Worm (Caenorhabditis elegans) whole organism, mixed stage, embryonic: ENCODE measurements around the gene efhd-1.
A peak's percentile ranks its signal among the peaks of the same experiment; 100 is the strongest.

Experiments
- M03D4.4 ChIP-seq: sonication (generic microtip); optimal IDR thresholded peaks from 2 replicates; lab custom pipeline; 2017; ENCODE audit warnings: mild to moderate bottlenecking, missing genetic modification characterization, missing compliant biosample characterization
- bed-3 ChIP-seq: fragments of 200-800 bp; sonication (Bioruptor generic); optimal IDR thresholded peaks from 3 replicates; lab custom pipeline; 2018; ENCODE audit warnings: mild to moderate bottlenecking, missing genetic modification characterization, moderate library complexity, missing compliant biosample characterization
- blmp-1 ChIP-seq: fragments of 150-350 bp; optimal IDR thresholded peaks from 2 replicates; lab custom pipeline; 2014; ENCODE audit warnings: missing biosample characterization, missing genetic modification characterization
- ceh-39 ChIP-seq: fragments of 150-350 bp; optimal IDR thresholded peaks from 2 replicates; lab custom pipeline; 2014; ENCODE audit warnings: missing biosample characterization, missing genetic modification characterization
- ceh-43 ChIP-seq: fragments of 200-800 bp; sonication (Bioruptor generic); optimal IDR thresholded peaks from 2 replicates; lab custom pipeline; 2018; ENCODE audit warnings: mild to moderate bottlenecking, missing genetic modification characterization, moderate library complexity, missing compliant biosample characterization
- ceh-83 ChIP-seq: fragments of 200-800 bp; sonication (Bioruptor generic); optimal IDR thresholded peaks from 2 replicates; lab custom pipeline; 2018; ENCODE audit warnings: mild to moderate bottlenecking, missing genetic modification characterization, missing compliant biosample characterization
- ces-1 ChIP-seq: fragments of 150-350 bp; optimal IDR thresholded peaks from 2 replicates; lab custom pipeline; 2014; ENCODE audit warnings: missing biosample characterization, missing genetic modification reagents, missing genetic modification characterization
- cnd-1 ChIP-seq: fragments of 200-800 bp; sonication (Bioruptor generic); optimal IDR thresholded peaks from 2 replicates; lab custom pipeline; 2018; ENCODE audit warnings: mild to moderate bottlenecking, missing genetic modification characterization, missing compliant biosample characterization
- drap-1 ChIP-seq: fragments of 200-800 bp; sonication (Bioruptor generic); optimal IDR thresholded peaks from 3 replicates; lab custom pipeline; 2018; ENCODE audit warnings: mild to moderate bottlenecking, missing genetic modification characterization, missing compliant biosample characterization
- elt-1 ChIP-seq: sonication (generic microtip); optimal IDR thresholded peaks from 2 replicates; lab custom pipeline; 2017; ENCODE audit warnings: missing genetic modification characterization, mild to moderate bottlenecking, missing compliant biosample characterization, antibody characterized with exemption, moderate library complexity, borderline replicate concordance; ENCODE audit not compliant: insufficient read depth
- elt-3 ChIP-seq: fragments of 150-350 bp; optimal IDR thresholded peaks from 2 replicates; lab custom pipeline; 2014; ENCODE audit warnings: missing biosample characterization, missing genetic modification characterization
- flh-1 ChIP-seq: fragments of 200-800 bp; sonication (Bioruptor generic); optimal IDR thresholded peaks from 2 replicates; lab custom pipeline; 2018; ENCODE audit warnings: mild to moderate bottlenecking, missing genetic modification characterization, moderate library complexity, missing compliant biosample characterization
- ham-2 ChIP-seq: fragments of 200-800 bp; sonication (Bioruptor generic); optimal IDR thresholded peaks from 2 replicates; lab custom pipeline; 2018; ENCODE audit warnings: mild to moderate bottlenecking, missing genetic modification characterization, missing compliant biosample characterization
- hlh-1 ChIP-seq: fragments of 150-350 bp; optimal IDR thresholded peaks from 2 replicates; lab custom pipeline; 2014; ENCODE audit warnings: missing biosample characterization, missing genetic modification reagents, missing genetic modification characterization
- lin-13 ChIP-seq: fragments of 150-350 bp; optimal IDR thresholded peaks from 2 replicates; lab custom pipeline; 2014; ENCODE audit warnings: missing biosample characterization, missing genetic modification characterization
- lin-32 ChIP-seq: fragments of 200-800 bp; sonication (Bioruptor generic); optimal IDR thresholded peaks from 2 replicates; lab custom pipeline; 2018; ENCODE audit warnings: mild to moderate bottlenecking, missing genetic modification characterization, missing compliant biosample characterization
- lsy-2 ChIP-seq: fragments of 150-350 bp; optimal IDR thresholded peaks from 2 replicates; lab custom pipeline; 2014; ENCODE audit warnings: missing biosample characterization, missing genetic modification characterization
- mab-5 ChIP-seq: fragments of 150-350 bp; optimal IDR thresholded peaks from 2 replicates; lab custom pipeline; 2014; ENCODE audit warnings: missing biosample characterization, missing genetic modification characterization
- mep-1 ChIP-seq: fragments of 150-350 bp; optimal IDR thresholded peaks from 2 replicates; lab custom pipeline; 2017; ENCODE audit warnings: missing biosample characterization, missing genetic modification reagents, missing genetic modification characterization, inconsistent platforms
- mls-2 ChIP-seq: sonication (generic microtip); optimal IDR thresholded peaks from 2 replicates; lab custom pipeline; 2016; ENCODE audit warnings: mild to moderate bottlenecking, missing genetic modification characterization, moderate library complexity, missing compliant biosample characterization
- nhr-12 ChIP-seq: fragments of 150-350 bp; optimal IDR thresholded peaks from 2 replicates; lab custom pipeline; 2014; ENCODE audit warnings: missing biosample characterization, missing genetic modification characterization
- nhr-2 ChIP-seq: fragments of 150-350 bp; optimal IDR thresholded peaks from 2 replicates; lab custom pipeline; 2014; ENCODE audit warnings: missing biosample characterization, missing genetic modification characterization
- nhr-237 ChIP-seq: fragments of 150-350 bp; optimal IDR thresholded peaks from 2 replicates; lab custom pipeline; 2014; ENCODE audit warnings: missing biosample characterization, missing genetic modification characterization
- nhr-76 ChIP-seq: sonication (generic microtip); optimal IDR thresholded peaks from 2 replicates; lab custom pipeline; 2017; ENCODE audit warnings: missing biosample characterization, missing genetic modification characterization
- pha-4 ChIP-seq: fragments of 150-350 bp; optimal IDR thresholded peaks from 2 replicates; lab custom pipeline; 2018; ENCODE audit warnings: missing biosample characterization, missing genetic modification reagents, missing genetic modification characterization
- sem-2 ChIP-seq: fragments of 200-800 bp; sonication (Bioruptor generic); optimal IDR thresholded peaks from 2 replicates; lab custom pipeline; 2018; ENCODE audit warnings: mild to moderate bottlenecking, missing genetic modification characterization, missing compliant biosample characterization
- tbx-8 ChIP-seq: fragments of 200-800 bp; sonication (Bioruptor generic); optimal IDR thresholded peaks from 2 replicates; lab custom pipeline; 2018; ENCODE audit warnings: mild to moderate bottlenecking, missing genetic modification characterization, moderate library complexity, missing compliant biosample characterization
- unc-120 ChIP-seq: sonication (generic microtip); optimal IDR thresholded peaks from 2 replicates; lab custom pipeline; 2017; ENCODE audit warnings: missing genetic modification characterization, missing compliant biosample characterization; ENCODE audit not compliant: poor library complexity, severe bottlenecking
- unc-39 ChIP-seq: fragments of 150-350 bp; optimal IDR thresholded peaks from 2 replicates; lab custom pipeline; 2014; ENCODE audit warnings: missing biosample characterization, missing genetic modification characterization
- unc-62 ChIP-seq: fragments of 150-350 bp; optimal IDR thresholded peaks from 2 replicates; lab custom pipeline; 2014; ENCODE audit warnings: missing biosample characterization, missing genetic modification reagents, missing genetic modification characterization
- zip-8 ChIP-seq: fragments of 150-350 bp; optimal IDR thresholded peaks from 2 replicates; lab custom pipeline; 2014; ENCODE audit warnings: missing biosample characterization, missing genetic modification characterization
- ztf-11 ChIP-seq: fragments of 150-350 bp; optimal IDR thresholded peaks from 2 replicates; lab custom pipeline; 2014; ENCODE audit warnings: missing biosample characterization, missing genetic modification characterization

The efhd-1 gene

DNA sequence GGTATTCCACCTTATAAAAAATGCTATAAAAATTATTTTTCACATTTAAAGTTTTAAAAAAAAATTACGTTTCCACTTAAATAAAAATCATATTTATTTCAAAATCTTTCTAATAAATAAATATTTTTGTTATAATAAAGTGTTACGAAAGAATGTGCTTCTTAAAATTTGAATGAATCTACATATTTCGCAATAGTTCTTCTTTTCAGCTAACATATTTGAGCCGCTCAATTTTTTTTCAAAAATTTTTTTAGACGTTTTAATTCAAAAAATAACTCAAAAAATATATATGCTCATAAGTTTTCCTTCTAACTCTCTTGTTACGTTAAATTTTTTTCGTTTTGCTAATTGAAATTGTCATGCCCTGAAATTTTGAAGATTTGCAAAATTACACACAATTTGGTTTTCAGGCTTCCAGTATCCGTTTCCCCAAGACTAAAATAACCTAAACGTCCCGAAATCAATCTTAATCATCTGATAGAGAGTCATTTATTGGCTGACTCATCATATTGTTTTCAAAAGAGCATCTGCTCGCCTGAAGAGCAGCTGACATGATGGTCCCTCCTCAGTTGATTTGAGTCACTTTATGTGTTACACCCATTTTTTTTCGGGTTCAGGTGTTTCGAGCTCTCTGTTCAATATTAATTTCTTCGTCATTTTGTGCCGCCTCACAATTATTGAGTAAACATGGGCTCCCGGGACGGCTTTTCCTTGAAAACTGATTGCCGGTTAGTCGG lies at the start of gene efhd-1:
Gene efhd-1 (plus strand): TSS at position 582 of the 737 bp plus-strand sequence.
- TF ChIP-seq flh-1 (GFP tag; lab: Kevin White, UChicago) (no peak), unc-120 (tag; lab: Kevin White, UChicago) (peak; percentile 44), unc-62 (GFP tag; lab: Kevin White, UChicago) (peak; percentile 89), lsy-2 (no peak), ceh-43 (GFP tag; lab: Kevin White, UChicago) (no peak), hlh-1 (tag; lab: Kevin White, UChicago) (peak; percentile 98)

DNA sequence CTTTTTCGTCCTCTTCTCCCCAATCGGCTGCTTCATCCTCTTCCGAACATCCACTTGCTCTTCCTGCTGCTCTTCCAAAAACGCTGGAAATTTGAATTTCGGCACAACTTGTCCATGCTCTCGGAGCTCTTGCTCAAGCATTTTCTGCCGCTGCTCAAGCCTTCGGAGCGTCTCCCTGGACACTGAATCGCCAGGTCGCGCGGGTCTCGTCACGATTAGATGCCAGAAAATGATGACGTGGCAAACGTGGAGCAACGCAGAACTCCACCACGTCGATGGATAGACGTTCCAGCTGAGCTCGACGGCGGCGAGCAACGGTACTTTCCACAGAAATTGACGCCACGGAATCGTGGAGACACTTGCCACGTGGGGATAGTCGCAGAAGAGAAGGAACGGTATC lies 49.4 kb upstream of the efhd-1 start:
- TF ChIP-seq M03D4.4 (tag; lab: Kevin White, UChicago) (no peak), elt-3 (tag; lab: Kevin White, UChicago) (no peak), mep-1 (tag; lab: Kevin White, UChicago) (no peak), zip-8 (tag; lab: Kevin White, UChicago) (no peak), lin-32 (GFP tag; lab: Kevin White, UChicago) (no peak), hlh-1 (tag; lab: Kevin White, UChicago) (no peak), tbx-8 (GFP tag; lab: Kevin White, UChicago) (no peak), nhr-237 (tag; lab: Kevin White, UChicago) (no peak), unc-120 (tag; lab: Kevin White, UChicago) (no peak), sem-2 (GFP tag; lab: Kevin White, UChicago) (no peak), lin-13 (tag; lab: Kevin White, UChicago) (no peak), nhr-76 (tag; lab: Kevin White, UChicago) (no peak)

DNA sequence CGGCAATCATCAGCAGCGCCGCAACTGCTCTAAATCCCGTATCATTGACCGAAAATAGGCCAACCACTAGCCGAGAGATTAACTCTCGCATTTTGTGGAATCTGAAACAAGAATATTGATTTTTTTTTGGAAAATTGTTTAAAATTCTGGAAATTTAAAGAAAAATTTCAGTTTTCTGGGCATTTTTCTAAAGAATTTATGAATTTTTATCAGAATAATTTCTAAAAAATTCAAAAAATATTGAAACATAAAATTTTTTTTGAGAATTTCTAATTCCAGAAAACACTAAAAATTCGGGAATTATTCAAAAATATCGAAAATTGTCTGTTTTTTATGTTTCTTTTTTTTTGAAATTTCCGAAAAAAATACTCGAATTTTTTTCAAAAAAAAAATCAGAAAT lies 45.9 kb upstream of the efhd-1 start, which contains the start of gene algn-3:
Gene algn-3 (minus strand): TSS at position 101 of the 400 bp plus-strand sequence.
- TF ChIP-seq drap-1 (GFP tag; lab: Kevin White, UChicago) = no peak
- TF ChIP-seq cnd-1 (tag; lab: Kevin White, UChicago) = no peak
- no peak for TF ChIP-seq flh-1 (GFP tag; lab: Kevin White, UChicago)
- no peak for TF ChIP-seq hlh-1 (tag; lab: Kevin White, UChicago)
- no peak for TF ChIP-seq ceh-39 (tag; lab: Kevin White, UChicago)
- no peak for TF ChIP-seq ham-2 (GFP tag; lab: Kevin White, UChicago)
- no peak for TF ChIP-seq nhr-76 (tag; lab: Kevin White, UChicago)
- TF ChIP-seq ztf-11 (tag; lab: Kevin White, UChicago) = no peak
- TF ChIP-seq nhr-12 (tag; lab: Kevin White, UChicago) = no peak
- no peak for TF ChIP-seq unc-62 (GFP tag; lab: Kevin White, UChicago)
- no peak for TF ChIP-seq ceh-43 (GFP tag; lab: Kevin White, UChicago)
- no peak for TF ChIP-seq lin-13 (tag; lab: Kevin White, UChicago)
- TF ChIP-seq M03D4.4 (tag; lab: Kevin White, UChicago) = no peak
- TF ChIP-seq elt-1 = no peak
- no peak for TF ChIP-seq tbx-8 (GFP tag; lab: Kevin White, UChicago)
- no peak for TF ChIP-seq nhr-237 (tag; lab: Kevin White, UChicago)
- no peak for TF ChIP-seq bed-3
- no peak for TF ChIP-seq blmp-1 (tag; lab: Kevin White, UChicago)
- TF ChIP-seq ceh-83 (GFP tag; lab: Kevin White, UChicago) = no peak
- no peak for TF ChIP-seq ces-1 (GFP tag; lab: Kevin White, UChicago)

DNA sequence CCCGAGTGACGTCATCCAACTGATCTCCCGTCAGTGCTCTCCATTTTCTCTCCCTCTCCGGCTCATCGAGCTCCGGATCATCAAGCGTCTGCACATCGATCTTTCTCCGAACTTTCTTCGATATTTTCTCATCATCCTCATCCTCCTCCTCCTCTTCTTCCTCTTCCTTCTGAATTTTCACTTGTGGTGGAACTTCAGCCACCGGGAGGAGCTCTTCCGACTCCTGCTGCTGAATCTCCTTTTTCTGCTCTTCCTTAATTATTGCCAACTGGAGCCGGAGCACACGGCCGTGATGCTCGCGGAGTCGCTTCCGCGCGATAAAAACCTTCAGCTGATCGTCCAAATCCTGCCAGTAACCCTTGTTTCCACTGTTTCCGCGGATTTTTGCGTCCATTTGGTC lies 42.3 kb upstream of the efhd-1 start:
- TF ChIP-seq lin-13 (tag; lab: Kevin White, UChicago) (no peak), nhr-76 (tag; lab: Kevin White, UChicago) (no peak), zip-8 (tag; lab: Kevin White, UChicago) (no peak), mls-2 (tag; lab: Kevin White, UChicago) (no peak), mep-1 (tag; lab: Kevin White, UChicago) (no peak), ces-1 (GFP tag; lab: Kevin White, UChicago) (no peak), unc-39 (tag; lab: Kevin White, UChicago) (no peak), mab-5 (no peak), nhr-2 (no peak), tbx-8 (GFP tag; lab: Kevin White, UChicago) (no peak), cnd-1 (tag; lab: Kevin White, UChicago) (no peak), ham-2 (GFP tag; lab: Kevin White, UChicago) (no peak), pha-4 (no peak), bed-3 (no peak), nhr-237 (tag; lab: Kevin White, UChicago) (no peak), M03D4.4 (tag; lab: Kevin White, UChicago) (no peak), lin-32 (GFP tag; lab: Kevin White, UChicago) (no peak), nhr-12 (tag; lab: Kevin White, UChicago) (no peak)
